Worm (Caenorhabditis elegans) whole organism, late embryonic: Measurements from ENCODE around the gene acbp-5.

Experiments used
- K02D7.2 ChIP-seq: sonication (generic microtip); optimal IDR thresholded peaks from 2 replicates; lab custom pipeline; 2017; ENCODE audit warnings: mild to moderate bottlenecking, missing genetic modification characterization, missing compliant biosample characterization
- ceh-19 ChIP-seq: fragments of 200-800 bp; sonication (Bioruptor generic); optimal IDR thresholded peaks from 2 replicates; lab custom pipeline; 2018; ENCODE audit warnings: mild to moderate bottlenecking, missing genetic modification characterization, missing compliant biosample characterization
- ceh-34 ChIP-seq: sonication (generic microtip); optimal IDR thresholded peaks from 2 replicates; lab custom pipeline; 2016; ENCODE audit warnings: mild to moderate bottlenecking, missing genetic modification characterization, missing compliant biosample characterization
- elt-4 ChIP-seq: sonication (generic microtip); optimal IDR thresholded peaks from 2 replicates; lab custom pipeline; 2016; ENCODE audit warnings: missing genetic modification characterization, missing compliant biosample characterization
- eyg-1 ChIP-seq: sonication (generic microtip); optimal IDR thresholded peaks from 2 replicates; lab custom pipeline; 2016; ENCODE audit warnings: missing genotype, missing genetic modification characterization, missing compliant biosample characterization
- syd-9 ChIP-seq: sonication (generic microtip); optimal IDR thresholded peaks from 2 replicates; lab custom pipeline; 2016; ENCODE audit warnings: mild to moderate bottlenecking, missing genetic modification characterization, moderate library complexity, missing compliant biosample characterization

DNA sequence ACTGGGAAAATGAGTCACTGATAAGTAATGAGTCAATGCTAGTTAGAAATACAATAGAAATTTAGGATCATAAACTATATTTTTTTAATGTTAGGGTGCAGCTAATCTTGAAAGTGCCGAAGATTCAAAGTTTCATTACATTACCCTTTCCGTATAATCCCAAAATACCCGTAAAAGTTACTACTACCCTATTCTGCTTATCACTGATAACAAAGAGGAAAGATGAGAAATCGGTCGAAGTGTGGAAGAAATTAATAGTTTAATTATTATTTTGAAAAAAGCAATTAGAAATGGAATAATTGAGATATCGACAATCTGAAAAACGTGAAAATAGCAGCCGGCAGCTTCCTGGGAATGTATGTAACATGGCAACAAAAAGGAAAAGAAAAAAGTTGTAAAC, 34.6 kb downstream of the acbp-5 start:
- TF ChIP-seq K02D7.2 (tag; lab: Kevin White, UChicago) (no peak), elt-4 (tag; lab: Kevin White, UChicago) (no peak), syd-9 (tag; lab: Kevin White, UChicago) (no peak), eyg-1 (tag; lab: Kevin White, UChicago) (no peak), ceh-19 (no peak), ceh-34 (tag; lab: Kevin White, UChicago) (no peak)
